Fruit fly (Drosophila melanogaster) whole organism, embryonic: ENCODE data around the gene CG9360.

Experiments
- Atf3 ChIP-seq: fragments of 200-800 bp; sonication (Bioruptor generic); optimal IDR thresholded peaks from 3 replicates; lab custom pipeline; 2016; ENCODE audit warnings: missing biosample characterization, missing genetic modification characterization
- Awh ChIP-seq: fragments of 200-800 bp; sonication (Bioruptor generic); IDR thresholded peaks from 2 replicates; pipeline ENCODE4, ENCODE4 v1.3.6; 2022; ENCODE audit warnings: missing biosample characterization, missing genetic modification characterization
- CG1024 ChIP-seq: fragments of 200-800 bp; sonication (Bioruptor generic); IDR thresholded peaks from 2 replicates; pipeline ENCODE4 v1.3.6; 2022; ENCODE audit warnings: missing biosample characterization, missing genetic modification characterization
- CG11085 ChIP-seq: fragments of 200-800 bp; sonication (Bioruptor generic); IDR thresholded peaks from 2 replicates; pipeline ENCODE4 v1.3.6; 2022; ENCODE audit warnings: missing biosample characterization, missing genetic modification characterization
- CG11093 ChIP-seq: fragments of 200-800 bp; sonication (Bioruptor generic); IDR thresholded peaks from 3 replicates; pipeline ENCODE4 v1.3.6; 2022; ENCODE audit warnings: missing biosample characterization, missing genetic modification characterization
- CG11247 ChIP-seq: fragments of 200-800 bp; sonication (Bioruptor generic); IDR thresholded peaks from 2 replicates; pipeline ENCODE4 v1.3.6; 2022; ENCODE audit warnings: missing biosample characterization, missing genetic modification characterization
- CG13296 ChIP-seq: fragments of 200-800 bp; sonication (Bioruptor generic); optimal IDR thresholded peaks from 3 replicates; lab custom pipeline; 2018; ENCODE audit warnings: missing biosample characterization, mild to moderate bottlenecking, missing genetic modification characterization
- CG14965 ChIP-seq: fragments of 200-800 bp; sonication (Bioruptor generic); optimal IDR thresholded peaks from 2 replicates; lab custom pipeline; 2016; ENCODE audit warnings: missing biosample characterization, missing genetic modification characterization, borderline replicate concordance
- CG16863 ChIP-seq: fragments of 200-800 bp; sonication (Bioruptor generic); optimal IDR thresholded peaks from 3 replicates; lab custom pipeline; 2016; ENCODE audit warnings: missing biosample characterization, missing genetic modification characterization
- CG2129 ChIP-seq: fragments of 200-800 bp; sonication (Bioruptor generic); IDR thresholded peaks from 2 replicates; pipeline ENCODE4 v1.3.6; 2022; ENCODE audit warnings: missing biosample characterization, missing genetic modification characterization; ENCODE audit not compliant: partially characterized antibody
- CG2712 ChIP-seq: fragments of 200-800 bp; optimal IDR thresholded peaks from 3 replicates; lab custom pipeline; 2019; ENCODE audit warnings: missing biosample characterization, mild to moderate bottlenecking, missing genetic modification characterization, moderate library complexity
- CG30020 ChIP-seq: fragments of 200-800 bp; optimal IDR thresholded peaks from 2 replicates; lab custom pipeline; 2019; ENCODE audit warnings: missing biosample characterization, mild to moderate bottlenecking, missing genetic modification characterization, moderate library complexity
- CG30431 ChIP-seq: fragments of 200-800 bp; sonication (Bioruptor generic); optimal IDR thresholded peaks from 2 replicates; lab custom pipeline; 2017; ENCODE audit warnings: missing biosample characterization, missing genetic modification characterization
- CG32532 ChIP-seq: fragments of 200-800 bp; sonication (Bioruptor generic); IDR thresholded peaks from 2 replicates; pipeline ENCODE4 v1.3.6; 2022; ENCODE audit warnings: missing biosample characterization, missing genetic modification characterization
- CG3281 ChIP-seq: fragments of 200-800 bp; sonication (Bioruptor generic); optimal IDR thresholded peaks from 3 replicates; lab custom pipeline; 2017; ENCODE audit warnings: missing biosample characterization, mild to moderate bottlenecking, missing genetic modification characterization
- CG8359 ChIP-seq: fragments of 200-800 bp; sonication (Bioruptor generic); optimal IDR thresholded peaks from 2 replicates; lab custom pipeline; 2017; ENCODE audit warnings: missing biosample characterization, mild to moderate bottlenecking, missing genetic modification characterization, borderline replicate concordance
- CG9437 ChIP-seq: fragments of 200-800 bp; sonication (Bioruptor generic); optimal IDR thresholded peaks from 2 replicates; lab custom pipeline; 2018; ENCODE audit warnings: missing biosample characterization, mild to moderate bottlenecking, missing genetic modification characterization
- CG9609 ChIP-seq: fragments of 200-800 bp; sonication (Bioruptor generic); optimal IDR thresholded peaks from 3 replicates; lab custom pipeline; 2016; ENCODE audit warnings: missing biosample characterization, missing genetic modification characterization
- Chrac-16 ChIP-seq: fragments of 200-800 bp; sonication (Bioruptor generic); optimal IDR thresholded peaks from 3 replicates; lab custom pipeline; 2016; ENCODE audit warnings: missing biosample characterization, missing genetic modification characterization
- D ChIP-seq, 2 experiments: fragments of 200-800 bp in 1 of 2; fragments of >200 bp in 1 of 2; sonication (Bioruptor generic) in 1 of 2; optimal IDR thresholded peaks; 2 replicates in 1 of 2; 3 replicates in 1 of 2; lab custom pipeline; 2017; ENCODE audit warnings: mild to moderate bottlenecking in 1 of 2, missing biosample characterization in 1 of 2, missing genetic modification characterization in 1 of 2, missing genetic modification reagents in 1 of 2
- Dfd ChIP-seq, 2 experiments: fragments of >200 bp; optimal IDR thresholded peaks; 2 replicates each; lab custom pipeline; 2017; ENCODE audit warnings: missing biosample characterization in 2 of 2, missing genetic modification characterization in 2 of 2
- ERR ChIP-seq: fragments of 200-800 bp; sonication (Bioruptor generic); optimal IDR thresholded peaks from 2 replicates; lab custom pipeline; 2016; ENCODE audit warnings: missing biosample characterization, missing genetic modification characterization
- Gsc ChIP-seq: fragments of 200-800 bp; sonication (Bioruptor generic); IDR thresholded peaks from 2 replicates; pipeline ENCODE4 v1.3.6; 2022; ENCODE audit warnings: missing biosample characterization, missing genetic modification characterization
- HmgZ ChIP-seq: fragments of 200-800 bp; sonication (Bioruptor generic); optimal IDR thresholded peaks from 2 replicates; lab custom pipeline; 2018; ENCODE audit warnings: missing biosample characterization, mild to moderate bottlenecking, missing genetic modification characterization
- Meics ChIP-seq: fragments of 200-800 bp; sonication (Bioruptor generic); optimal IDR thresholded peaks from 2 replicates; lab custom pipeline; 2017; ENCODE audit warnings: missing biosample characterization, mild to moderate bottlenecking, missing genetic modification characterization
- NK7.1 ChIP-seq: fragments of 200-800 bp; sonication (Bioruptor generic); optimal IDR thresholded peaks from 3 replicates; lab custom pipeline; 2016; ENCODE audit warnings: missing biosample characterization, missing genetic modification characterization
- abd-A ChIP-seq: fragments of 200-800 bp; sonication (Bioruptor generic); optimal IDR thresholded peaks from 3 replicates; lab custom pipeline; 2019; ENCODE audit warnings: missing biosample characterization, mild to moderate bottlenecking, missing genetic modification characterization, moderate library complexity
- caup ChIP-seq: fragments of 200-800 bp; sonication (Bioruptor generic); optimal IDR thresholded peaks from 3 replicates; lab custom pipeline; 2017; ENCODE audit warnings: missing biosample characterization, mild to moderate bottlenecking, missing genetic modification characterization, moderate library complexity; ENCODE audit not compliant: severe bottlenecking
- corto ChIP-seq: fragments of 200-800 bp; sonication (Bioruptor generic); optimal IDR thresholded peaks from 2 replicates; lab custom pipeline; 2016; ENCODE audit warnings: missing biosample characterization, mild to moderate bottlenecking, missing genetic modification characterization, moderate library complexity
- crc ChIP-seq: fragments of 200-800 bp; sonication (Bioruptor generic); optimal IDR thresholded peaks from 2 replicates; lab custom pipeline; 2016; ENCODE audit warnings: missing biosample characterization, missing genetic modification characterization
- croc ChIP-seq: fragments of 200-800 bp; sonication (Bioruptor generic); conservative IDR thresholded peaks from 3 replicates; pipeline ENCODE4 v1.3.6; 2022; ENCODE audit warnings: missing biosample characterization, missing genetic modification characterization
- dan ChIP-seq: fragments of 200-800 bp; sonication (Bioruptor generic); IDR thresholded peaks from 2 replicates; pipeline ENCODE4 v1.3.6; 2022; ENCODE audit warnings: missing biosample characterization, missing genetic modification characterization
- insv ChIP-seq, 2 experiments: fragments of 200-800 bp; sonication (Bioruptor generic); optimal IDR thresholded peaks; 3 replicates each; lab custom pipeline; 2016 to 2018; ENCODE audit warnings: missing biosample characterization in 2 of 2, missing genetic modification characterization in 2 of 2
- jumu ChIP-seq: fragments of 200-800 bp; sonication (Bioruptor generic); optimal IDR thresholded peaks from 3 replicates; lab custom pipeline; 2016; ENCODE audit warnings: missing biosample characterization, missing genetic modification characterization
- lab ChIP-seq: fragments of 200-800 bp; sonication (Bioruptor generic); optimal IDR thresholded peaks from 3 replicates; lab custom pipeline; 2017; ENCODE audit warnings: missing biosample characterization, missing genetic modification characterization, mild to moderate bottlenecking, moderate library complexity, missing genetic modification reagents
- mirr ChIP-seq: fragments of 200-800 bp; sonication (Bioruptor generic); optimal IDR thresholded peaks from 3 replicates; lab custom pipeline; 2018; ENCODE audit warnings: missing biosample characterization, mild to moderate bottlenecking, missing genetic modification characterization
- oc ChIP-seq: fragments of 200-800 bp; sonication (Bioruptor generic); optimal IDR thresholded peaks from 2 replicates; lab custom pipeline; 2018; ENCODE audit warnings: missing biosample characterization, mild to moderate bottlenecking, missing genetic modification characterization, moderate library complexity
- otp ChIP-seq: fragments of 200-800 bp; sonication (Bioruptor generic); IDR thresholded peaks from 3 replicates; pipeline ENCODE4, ENCODE4 v1.3.6; 2022; ENCODE audit warnings: missing biosample characterization, missing genetic modification characterization
- pb ChIP-seq: fragments of 200-800 bp; sonication (Bioruptor generic); optimal IDR thresholded peaks from 3 replicates; lab custom pipeline; 2016; ENCODE audit warnings: missing biosample characterization, missing genetic modification characterization
- pita ChIP-seq: fragments of 200-800 bp; sonication (Bioruptor generic); optimal IDR thresholded peaks from 2 replicates; lab custom pipeline; 2017; ENCODE audit warnings: missing biosample characterization, mild to moderate bottlenecking, missing genetic modification characterization
- pzg ChIP-seq: fragments of 200-800 bp; sonication (Bioruptor generic); optimal IDR thresholded peaks from 3 replicates; lab custom pipeline; 2018; ENCODE audit warnings: missing biosample characterization, mild to moderate bottlenecking, missing genetic modification characterization, moderate library complexity
- row ChIP-seq: fragments of 200-800 bp; sonication (Bioruptor generic); IDR thresholded peaks from 3 replicates; pipeline ENCODE4 v1.3.6; 2022; ENCODE audit warnings: missing biosample characterization, missing genetic modification characterization
- scrt ChIP-seq: fragments of 200-800 bp; sonication (Bioruptor generic); optimal IDR thresholded peaks from 2 replicates; lab custom pipeline; 2018; ENCODE audit warnings: missing biosample characterization, mild to moderate bottlenecking, missing genetic modification characterization, moderate library complexity
- seq ChIP-seq: fragments of 200-800 bp; sonication (Bioruptor generic); IDR thresholded peaks from 2 replicates; pipeline ENCODE4 v1.3.6; 2022; ENCODE audit warnings: missing biosample characterization, missing genetic modification characterization
- ssp ChIP-seq: fragments of 200-800 bp; sonication (Bioruptor generic); IDR thresholded peaks from 2 replicates; pipeline ENCODE4 v1.3.6; 2022; ENCODE audit warnings: missing biosample characterization, missing genetic modification characterization
- stwl ChIP-seq: fragments of 200-800 bp; sonication (Bioruptor generic); optimal IDR thresholded peaks from 3 replicates; lab custom pipeline; 2018; ENCODE audit warnings: missing biosample characterization, mild to moderate bottlenecking, missing genetic modification characterization, moderate library complexity
- sug ChIP-seq: fragments of 200-800 bp; optimal IDR thresholded peaks from 2 replicates; lab custom pipeline; 2019; ENCODE audit warnings: missing biosample characterization, mild to moderate bottlenecking, missing genetic modification characterization, moderate library complexity
- tap ChIP-seq: fragments of 200-800 bp; optimal IDR thresholded peaks from 3 replicates; lab custom pipeline; 2019; ENCODE audit warnings: missing biosample characterization, mild to moderate bottlenecking, missing genetic modification characterization, moderate library complexity
- tio ChIP-seq: fragments of 200-800 bp; sonication (Bioruptor generic); optimal IDR thresholded peaks from 2 replicates; lab custom pipeline; 2017; ENCODE audit warnings: missing biosample characterization, missing genetic modification characterization, inconsistent platforms
- trh ChIP-seq: fragments of 200-800 bp; sonication (Bioruptor generic); optimal IDR thresholded peaks from 2 replicates; lab custom pipeline; 2016; ENCODE audit warnings: missing biosample characterization, missing genetic modification characterization

Gene CG9360

dm6 chrX:11720138-11720537 lies 44.3 kb downstream of the CG9360 start, which contains the start of gene Tango10 (continued):
- TF ChIP-seq abd-A (tag; lab: Kevin White, UChicago) (no peak), crc (GFP tag; lab: Kevin White, UChicago) (no peak), otp (GFP tag; lab: Robert Waterston, UW) (no peak), pita (GFP tag; lab: Kevin White, UChicago) (no peak), tap (tag; lab: Kevin White, UChicago) (no peak), CG9437 (GFP tag; lab: Kevin White, UChicago) (peak; percentile 42), croc (peak; percentile 24; the same call in 1 of the 3 replicates), CG32532 (GFP tag; lab: Robert Waterston, UW) (peak; percentile 54), dan (GFP tag; lab: Robert Waterston, UW) (no peak), pb (GFP tag; lab: Kevin White, UChicago) (no peak), caup (GFP tag; lab: Kevin White, UChicago) (peak; percentile 40), CG8359 (GFP tag; lab: Kevin White, UChicago) (no peak), seq (no peak), Meics (GFP tag; lab: Kevin White, UChicago) (peak; percentile 34), CG30020 (peak; percentile 64), stwl (tag; lab: Kevin White, UChicago) (peak; percentile 44), oc (no peak), NK7.1 (GFP tag; lab: Kevin White, UChicago) (no peak), CG2712 (tag; lab: Kevin White, UChicago) (peak; percentile 48), CG14965 (GFP tag; lab: Kevin White, UChicago) (no peak), CG30431 (GFP tag; lab: Kevin White, UChicago) (no peak), jumu (GFP tag; lab: Kevin White, UChicago) (no peak), trh (GFP tag; lab: Kevin White, UChicago) (peak; percentile 7), Dfd (GFP tag; optimal IDR thresholded peaks at IDR 0.05; lab: Kevin White, UChicago) (no peak), CG9609 (GFP tag; lab: Kevin White, UChicago) (no peak), Chrac-16 (GFP tag; lab: Kevin White, UChicago) (peak; percentile 55), scrt (GFP tag; lab: Kevin White, UChicago) (no peak), tio (GFP tag; lab: Kevin White, UChicago) (no peak), insv (GFP tag; optimal IDR thresholded peaks at IDR 0.05; lab: Kevin White, UChicago) (peak in 1 of 2 experiments; percentile 8), lab (GFP tag; lab: Kevin White, UChicago) (no peak), HmgZ (tag; lab: Kevin White, UChicago) (peak; percentile 61), ssp (GFP tag; lab: Robert Waterston, UW) (peak; percentile 37), CG11085 (GFP tag; lab: Robert Waterston, UW) (no peak), corto (GFP tag; lab: Kevin White, UChicago) (no peak), CG11247 (GFP tag; lab: Robert Waterston, UW) (no peak), CG16863 (GFP tag; lab: Kevin White, UChicago) (no peak), Atf3 (GFP tag; lab: Kevin White, UChicago) (no peak), CG2129 (GFP tag; lab: Robert Waterston, UW) (peak; percentile 59), D (optimal IDR thresholded peaks at IDR 0.05; lab: Kevin White, UChicago) (no peak), D (GFP tag; optimal IDR thresholded peaks at IDR 0.05; lab: Kevin White, UChicago) (no peak), mirr (GFP tag; lab: Kevin White, UChicago) (no peak), CG3281 (GFP tag; lab: Kevin White, UChicago) (peak; percentile 61), CG13296 (GFP tag; lab: Kevin White, UChicago) (no peak), Gsc (no peak), pzg (GFP tag; lab: Kevin White, UChicago) (peak; percentile 72), Awh (no peak), row (peak; percentile 78), sug (peak; percentile 53), ERR (GFP tag; lab: Kevin White, UChicago) (peak; percentile 42), CG11093 (GFP tag; lab: Robert Waterston, UW) (no peak), CG1024 (GFP tag; lab: Robert Waterston, UW) (no peak)
